Fruit fly (Drosophila melanogaster) whole organism, embryonic: ENCODE data around the gene CkIIalpha-i3.

Source experiments
- ATbp ChIP-seq: fragments of 200-800 bp; sonication (Bioruptor generic); optimal IDR thresholded peaks from 2 replicates; lab custom pipeline; 2017; ENCODE audit warnings: missing biosample characterization, mild to moderate bottlenecking, missing genetic modification characterization, missing genetic modification reagents
- Ada2b ChIP-seq: fragments of 200-800 bp; sonication (Bioruptor generic); IDR thresholded peaks from 2 replicates; pipeline ENCODE4 v1.3.6; 2022; ENCODE audit warnings: missing biosample characterization, missing genetic modification characterization
- CG10147 ChIP-seq: fragments of 200-800 bp; sonication (Bioruptor generic); optimal IDR thresholded peaks from 2 replicates; lab custom pipeline; 2019; ENCODE audit warnings: missing biosample characterization, mild to moderate bottlenecking, missing genetic modification characterization, moderate library complexity
- CG10366 ChIP-seq: fragments of 200-800 bp; sonication (Bioruptor generic); IDR thresholded peaks from 2 replicates; pipeline ENCODE4 v1.3.6; 2022; ENCODE audit warnings: missing biosample characterization, missing genetic modification characterization
- CG11695 ChIP-seq: fragments of 200-800 bp; sonication (Bioruptor generic); IDR thresholded peaks from 3 replicates; pipeline ENCODE4 v1.3.6; 2022; ENCODE audit warnings: missing biosample characterization, missing genetic modification characterization
- CG12104 ChIP-seq: fragments of 200-800 bp; sonication (Bioruptor generic); optimal IDR thresholded peaks from 3 replicates; lab custom pipeline; 2016; ENCODE audit warnings: missing biosample characterization, missing genetic modification characterization
- CG12155 ChIP-seq: fragments of 200-800 bp; sonication (Bioruptor generic); optimal IDR thresholded peaks from 3 replicates; lab custom pipeline; 2016; ENCODE audit warnings: missing biosample characterization, missing genetic modification characterization
- CG12744 ChIP-seq: fragments of 200-800 bp; sonication (Bioruptor generic); optimal IDR thresholded peaks from 2 replicates; lab custom pipeline; 2016; ENCODE audit warnings: missing biosample characterization, missing genetic modification characterization
- CG12942 ChIP-seq: fragments of 200-800 bp; sonication (Bioruptor generic); optimal IDR thresholded peaks from 3 replicates; lab custom pipeline; 2016; ENCODE audit warnings: missing biosample characterization, missing genetic modification characterization
- CG14050 ChIP-seq: fragments of 200-800 bp; sonication (Bioruptor generic); IDR thresholded peaks from 3 replicates; pipeline ENCODE4 v1.3.6; 2022; ENCODE audit warnings: missing biosample characterization, missing genetic modification characterization
- CG17328 ChIP-seq: fragments of 200-800 bp; sonication (Bioruptor generic); IDR thresholded peaks from 2 replicates; pipeline ENCODE4 v1.3.6; 2022; ENCODE audit warnings: missing biosample characterization, missing genetic modification characterization
- CG17361 ChIP-seq: fragments of 200-800 bp; sonication (Bioruptor generic); IDR thresholded peaks from 3 replicates; pipeline ENCODE4 v1.3.6; 2022; ENCODE audit warnings: missing biosample characterization, missing genetic modification characterization
- CG17568 ChIP-seq: fragments of 200-800 bp; sonication (Bioruptor generic); optimal IDR thresholded peaks from 2 replicates; lab custom pipeline; 2018; ENCODE audit warnings: missing biosample characterization, mild to moderate bottlenecking, missing genetic modification characterization, moderate library complexity
- CG2678 ChIP-seq: fragments of 200-800 bp; sonication (Bioruptor generic); optimal IDR thresholded peaks from 3 replicates; lab custom pipeline; 2019; ENCODE audit warnings: missing biosample characterization, mild to moderate bottlenecking, missing genetic modification characterization, moderate library complexity
- CG3838 ChIP-seq: fragments of 200-800 bp; sonication (Bioruptor generic); optimal IDR thresholded peaks from 3 replicates; lab custom pipeline; 2016; ENCODE audit warnings: missing biosample characterization, missing genetic modification characterization
- CG3847 ChIP-seq: fragments of 200-800 bp; sonication (Bioruptor generic); IDR thresholded peaks from 2 replicates; pipeline ENCODE4 v1.3.6; 2022; ENCODE audit warnings: missing biosample characterization, missing genetic modification characterization
- CG4820 ChIP-seq: fragments of 200-800 bp; sonication (Bioruptor generic); optimal IDR thresholded peaks from 3 replicates; lab custom pipeline; 2016; ENCODE audit warnings: missing biosample characterization, missing genetic modification characterization
- CG4854 ChIP-seq: fragments of 200-800 bp; sonication (Bioruptor generic); optimal IDR thresholded peaks from 2 replicates; lab custom pipeline; 2016; ENCODE audit warnings: missing biosample characterization, missing genetic modification characterization, inconsistent platforms
- CG7745 ChIP-seq: fragments of 200-800 bp; sonication (Bioruptor generic); optimal IDR thresholded peaks from 2 replicates; lab custom pipeline; 2018; ENCODE audit warnings: missing biosample characterization, mild to moderate bottlenecking, missing genetic modification characterization, moderate library complexity
- CG8290 ChIP-seq, 3 experiments: fragments of 200-800 bp; sonication (Bioruptor generic); optimal IDR thresholded peaks; 2 replicates each; lab custom pipeline; 2016 to 2019; ENCODE audit warnings: missing biosample characterization in 3 of 3, missing genetic modification characterization in 3 of 3, mild to moderate bottlenecking in 2 of 3, moderate library complexity in 1 of 3
- CG8359 ChIP-seq: fragments of 200-800 bp; sonication (Bioruptor generic); optimal IDR thresholded peaks from 2 replicates; lab custom pipeline; 2017; ENCODE audit warnings: missing biosample characterization, mild to moderate bottlenecking, missing genetic modification characterization, borderline replicate concordance
- CG9437 ChIP-seq: fragments of 200-800 bp; sonication (Bioruptor generic); optimal IDR thresholded peaks from 2 replicates; lab custom pipeline; 2018; ENCODE audit warnings: missing biosample characterization, mild to moderate bottlenecking, missing genetic modification characterization
- CG9876 ChIP-seq: fragments of 200-800 bp; sonication (Bioruptor generic); optimal IDR thresholded peaks from 2 replicates; lab custom pipeline; 2016; ENCODE audit warnings: missing biosample characterization, missing genetic modification characterization
- Fer1 ChIP-seq: fragments of 200-800 bp; sonication (Bioruptor generic); optimal IDR thresholded peaks from 2 replicates; lab custom pipeline; 2017; ENCODE audit warnings: missing biosample characterization, mild to moderate bottlenecking, missing genetic modification characterization
- Fer3 ChIP-seq: fragments of 200-800 bp; sonication (Bioruptor generic); optimal IDR thresholded peaks from 2 replicates; lab custom pipeline; 2018; ENCODE audit warnings: missing biosample characterization, mild to moderate bottlenecking, missing genetic modification characterization, moderate library complexity
- GATAe ChIP-seq: fragments of 200-800 bp; sonication (Bioruptor generic); conservative IDR thresholded peaks from 2 replicates; pipeline ENCODE4 v1.3.6; 2022; ENCODE audit warnings: missing biosample characterization, missing genetic modification characterization
- NC2α ChIP-seq: fragments of 200-800 bp; sonication (Bioruptor generic); optimal IDR thresholded peaks from 2 replicates; lab custom pipeline; 2016; ENCODE audit warnings: missing biosample characterization, missing genetic modification characterization
- NC2β ChIP-seq: fragments of 200-800 bp; sonication (Bioruptor generic); optimal IDR thresholded peaks from 2 replicates; lab custom pipeline; 2016; ENCODE audit warnings: missing biosample characterization, missing genetic modification characterization
- PHDP ChIP-seq: fragments of 200-800 bp; sonication (Bioruptor generic); optimal IDR thresholded peaks from 3 replicates; lab custom pipeline; 2018; ENCODE audit warnings: missing biosample characterization, mild to moderate bottlenecking, missing genetic modification characterization, moderate library complexity
- Poxn ChIP-seq: fragments of 200-800 bp; sonication (Bioruptor generic); IDR thresholded peaks from 2 replicates; pipeline ENCODE4 v1.3.6; 2022; ENCODE audit warnings: missing biosample characterization, missing genetic modification characterization
- ap ChIP-seq: fragments of 200-800 bp; sonication (Bioruptor generic); IDR thresholded peaks from 2 replicates; pipeline ENCODE4 v1.3.6; 2022; ENCODE audit warnings: missing biosample characterization, missing genetic modification characterization
- ara ChIP-seq: fragments of 200-800 bp; sonication (Bioruptor generic); IDR thresholded peaks from 2 replicates; pipeline ENCODE4 v1.3.6; 2022; ENCODE audit warnings: missing biosample characterization, missing genetic modification characterization
- bcd ChIP-seq: fragments of 200-800 bp; sonication (Bioruptor generic); optimal IDR thresholded peaks from 2 replicates; lab custom pipeline; 2017; ENCODE audit warnings: missing biosample characterization, mild to moderate bottlenecking, missing genetic modification characterization
- caup ChIP-seq: fragments of 200-800 bp; sonication (Bioruptor generic); optimal IDR thresholded peaks from 3 replicates; lab custom pipeline; 2017; ENCODE audit warnings: missing biosample characterization, mild to moderate bottlenecking, missing genetic modification characterization, moderate library complexity; ENCODE audit not compliant: severe bottlenecking
- dysf ChIP-seq: fragments of 200-800 bp; sonication (Bioruptor generic); IDR thresholded peaks from 3 replicates; pipeline ENCODE4 v1.3.6; 2022; ENCODE audit warnings: missing biosample characterization, missing genetic modification characterization
- fd96Cb ChIP-seq: fragments of 200-800 bp; sonication (Bioruptor generic); optimal IDR thresholded peaks from 2 replicates; lab custom pipeline; 2018; ENCODE audit warnings: missing biosample characterization, mild to moderate bottlenecking, missing genetic modification characterization, moderate library complexity
- gem ChIP-seq: fragments of 200-800 bp; sonication (Bioruptor generic); optimal IDR thresholded peaks from 2 replicates; lab custom pipeline; 2019; ENCODE audit warnings: missing biosample characterization, mild to moderate bottlenecking, missing genetic modification characterization, moderate library complexity
- ind ChIP-seq: fragments of 200-800 bp; sonication (Bioruptor generic); optimal IDR thresholded peaks from 3 replicates; lab custom pipeline; 2016; ENCODE audit warnings: missing biosample characterization, missing genetic modification characterization
- lilli ChIP-seq: fragments of 200-800 bp; sonication (Bioruptor generic); optimal IDR thresholded peaks from 3 replicates; lab custom pipeline; 2016; ENCODE audit warnings: missing biosample characterization, missing genetic modification characterization
- luna ChIP-seq: fragments of 200-800 bp; sonication (Bioruptor generic); optimal IDR thresholded peaks from 2 replicates; lab custom pipeline; 2016; ENCODE audit warnings: missing biosample characterization, missing genetic modification characterization
- odd ChIP-seq: fragments of 200-800 bp; sonication (Bioruptor generic); optimal IDR thresholded peaks from 2 replicates; lab custom pipeline; 2017; ENCODE audit warnings: missing biosample characterization, mild to moderate bottlenecking, missing genetic modification characterization
- org-1 ChIP-seq: fragments of 200-800 bp; sonication (Bioruptor generic); optimal IDR thresholded peaks from 2 replicates; lab custom pipeline; 2017; ENCODE audit warnings: missing biosample characterization, missing genetic modification characterization
- pan ChIP-seq, 4 experiments: fragments of >200 bp in 3 of 4; fragments of 200-800 bp in 1 of 4; sonication (Bioruptor generic) in 1 of 4; optimal IDR thresholded peaks in 3 of 4; IDR thresholded peaks in 1 of 4; 2 replicates each; pipeline versions ENCODE4 v1.3.6 to Lab custom; 2017 to 2022; ENCODE audit warnings: missing biosample characterization in 2 of 4, missing genetic modification characterization in 2 of 4, mixed read lengths in 1 of 4
- pfk ChIP-seq: fragments of 200-800 bp; sonication (Bioruptor generic); optimal IDR thresholded peaks from 2 replicates; lab custom pipeline; 2018; ENCODE audit warnings: missing biosample characterization, mild to moderate bottlenecking, missing genetic modification characterization, moderate library complexity
- pho ChIP-seq: fragments of 200-800 bp; sonication (Bioruptor generic); optimal IDR thresholded peaks from 2 replicates; lab custom pipeline; 2016; ENCODE audit warnings: missing biosample characterization, missing genetic modification characterization
- row ChIP-seq: fragments of 200-800 bp; sonication (Bioruptor generic); IDR thresholded peaks from 3 replicates; pipeline ENCODE4 v1.3.6; 2022; ENCODE audit warnings: missing biosample characterization, missing genetic modification characterization
- salm ChIP-seq: fragments of 200-800 bp; sonication (Bioruptor generic); optimal IDR thresholded peaks from 2 replicates; lab custom pipeline; 2018; ENCODE audit warnings: missing biosample characterization, mild to moderate bottlenecking, missing genetic modification characterization
- vvl ChIP-seq: fragments of 200-800 bp; sonication (Bioruptor generic); IDR thresholded peaks from 2 replicates; pipeline ENCODE4 v1.3.6; 2022; ENCODE audit warnings: missing biosample characterization, missing genetic modification characterization

Gene CkIIalpha-i3

DNA sequence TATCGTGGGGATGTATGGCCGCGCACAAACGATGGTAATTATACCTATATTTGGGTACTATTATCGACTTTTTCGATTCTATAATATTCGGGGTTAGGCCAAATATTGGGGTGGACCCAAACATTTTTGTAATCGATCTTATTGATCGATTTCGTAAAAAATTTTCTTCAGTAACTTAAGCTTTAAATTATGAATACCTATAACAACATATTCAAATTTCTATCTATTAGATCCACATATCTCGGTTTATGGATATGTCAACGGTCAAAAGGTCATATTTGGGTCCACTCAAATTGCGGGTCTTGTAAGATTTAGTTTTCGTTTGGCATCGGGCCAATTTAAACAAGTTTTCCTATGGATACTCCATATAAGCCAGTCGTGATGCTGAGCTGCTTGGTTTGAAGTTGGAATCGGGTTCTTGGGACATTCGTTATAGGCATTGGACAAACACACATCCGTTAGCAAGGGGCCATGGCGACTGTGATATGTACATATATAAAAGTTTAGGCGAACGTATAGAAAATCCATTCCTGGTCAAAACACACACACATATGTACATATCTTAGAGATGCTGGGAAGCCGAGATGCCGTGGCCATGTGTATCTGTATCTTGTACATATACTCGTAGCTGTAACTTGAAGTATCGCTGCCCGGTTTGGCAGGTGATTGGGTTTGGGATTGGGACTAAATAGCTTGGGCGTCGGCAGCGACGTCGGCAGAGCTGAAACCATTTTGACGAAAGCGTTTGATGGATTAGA lies 10.1 kb downstream of the CkIIalpha-i3 start (continued):
- TF ChIP-seq CG4854 (peak; percentile 7), caup (GFP tag; lab: Kevin White, UChicago) (peak; percentile 61), CG9876 (GFP tag; lab: Kevin White, UChicago) (no peak), CG8290 (GFP tag; optimal IDR thresholded peaks at IDR 0.05; lab: Kevin White, UChicago) (peak; percentile 87), CG8290 (tag; optimal IDR thresholded peaks at IDR 0.05; lab: Kevin White, UChicago) (no peak), ATbp (peak; percentile 65), PHDP (peak; percentile 84), CG14050 (GFP tag; lab: Robert Waterston, UW) (peak; percentile 44; the same call in 1 of the 3 replicates), Fer3 (peak; percentile 66), odd (GFP tag; lab: Kevin White, UChicago) (peak; percentile 46), NC2α (GFP tag; lab: Kevin White, UChicago) (no peak), ind (GFP tag; lab: Kevin White, UChicago) (peak; percentile 21), CG12155 (GFP tag; lab: Kevin White, UChicago) (no peak), CG12744 (GFP tag; lab: Kevin White, UChicago) (peak; percentile 9), CG8359 (GFP tag; lab: Kevin White, UChicago) (peak; percentile 28), CG7745 (no peak), Fer1 (peak; percentile 72), CG11695 (peak; percentile 79), fd96Cb (peak; percentile 54), lilli (peak; percentile 66), CG10147 (GFP tag; lab: Kevin White, UChicago) (peak; percentile 83), CG17568 (GFP tag; lab: Kevin White, UChicago) (peak; percentile 70), CG2678 (tag; lab: Kevin White, UChicago) (peak; percentile 84), CG17361 (peak; percentile 71; the same call in 2 of the 3 replicates), ara (GFP tag; lab: Robert Waterston, UW) (peak; percentile 50; the same call in 1 of the 2 replicates), GATAe (GFP tag; lab: Robert Waterston, UW) (no peak), pho (GFP tag; lab: Kevin White, UChicago) (peak; percentile 53), gem (peak; percentile 84), dysf (GFP tag; lab: Robert Waterston, UW) (peak; percentile 67), bcd (GFP tag; lab: Kevin White, UChicago) (peak; percentile 35), ap (0 out of 2 replicates have a peak, but pooled peaks have one; percentile 19), Ada2b (GFP tag; lab: Robert Waterston, UW) (peak; percentile 80), CG3847 (GFP tag; lab: Robert Waterston, UW) (0 out of 2 replicates have a peak, but pooled peaks have one; percentile 13), CG3838 (no peak), vvl (GFP tag; lab: Robert Waterston, UW) (peak; percentile 77), pan (optimal IDR thresholded peaks at IDR 0.05; lab: Kevin White, UChicago) (no peak), pan (GFP tag; optimal IDR thresholded peaks at IDR 0.05 in 1 of 2, IDR thresholded peaks at IDR 0.05 in 1 of 2) (peak in 1 of 2 experiments; percentile 53), CG17328 (GFP tag; lab: Robert Waterston, UW) (peak; percentile 57; the same call in 1 of the 2 replicates), pfk (GFP tag; lab: Kevin White, UChicago) (no peak), luna (GFP tag; lab: Kevin White, UChicago) (no peak), salm (tag; lab: Kevin White, UChicago) (peak; percentile 41), Poxn (no peak), row (GFP tag; lab: Robert Waterston, UW) (peak; percentile 53), CG4820 (GFP tag; lab: Kevin White, UChicago) (peak; percentile 28), CG12942 (GFP tag; lab: Kevin White, UChicago) (peak; percentile 37), CG12104 (GFP tag; lab: Kevin White, UChicago) (peak; percentile 26), NC2β (GFP tag; lab: Kevin White, UChicago) (peak; percentile 10), org-1 (GFP tag; lab: Kevin White, UChicago) (peak; percentile 47), CG10366 (GFP tag; lab: Robert Waterston, UW) (peak; percentile 47), CG9437 (GFP tag; lab: Kevin White, UChicago) (peak; percentile 59)
